Worm (Caenorhabditis elegans): ENCODE data around the gene F52C6.3.

- TF ChIP-seq nhr-28 (tag; optimal IDR thresholded peaks at IDR 0.05) (no peak), nhr-25 (tag; optimal IDR thresholded peaks at IDR 0.05) (no peak), ceh-9 (tag; optimal IDR thresholded peaks at IDR 0.05) (no peak), jun-1 (tag; optimal IDR thresholded peaks at IDR 0.05) (no peak), unc-62 (GFP tag; optimal IDR thresholded peaks at IDR 0.05) (no peak), egl-27 (tag; optimal IDR thresholded peaks at IDR 0.05) (no peak), lin-15B (tag; optimal IDR thresholded peaks at IDR 0.05) (no peak), tbx-2 (tag; optimal IDR thresholded peaks at IDR 0.05) (no peak), snpc-4 (tag; optimal IDR thresholded peaks at IDR 0.05) (no peak), eor-1 (tag; optimal IDR thresholded peaks at IDR 0.05) (no peak), nhr-76 (tag; optimal IDR thresholded peaks at IDR 0.05) (no peak), nhr-237 (tag; optimal IDR thresholded peaks at IDR 0.05) (no peak), nfya-1 (tag; optimal IDR thresholded peaks at IDR 0.05; ENCODE audit: insufficient read depth) (no peak)
Measured at ce11 chrII:1886379-1886778, 38.2 kb upstream of the F52C6.3 start, which contains the start of gene math-7.
